Fruit fly (Drosophila melanogaster): ENCODE data around the gene CG18132.

The CG18132 gene

DNA sequence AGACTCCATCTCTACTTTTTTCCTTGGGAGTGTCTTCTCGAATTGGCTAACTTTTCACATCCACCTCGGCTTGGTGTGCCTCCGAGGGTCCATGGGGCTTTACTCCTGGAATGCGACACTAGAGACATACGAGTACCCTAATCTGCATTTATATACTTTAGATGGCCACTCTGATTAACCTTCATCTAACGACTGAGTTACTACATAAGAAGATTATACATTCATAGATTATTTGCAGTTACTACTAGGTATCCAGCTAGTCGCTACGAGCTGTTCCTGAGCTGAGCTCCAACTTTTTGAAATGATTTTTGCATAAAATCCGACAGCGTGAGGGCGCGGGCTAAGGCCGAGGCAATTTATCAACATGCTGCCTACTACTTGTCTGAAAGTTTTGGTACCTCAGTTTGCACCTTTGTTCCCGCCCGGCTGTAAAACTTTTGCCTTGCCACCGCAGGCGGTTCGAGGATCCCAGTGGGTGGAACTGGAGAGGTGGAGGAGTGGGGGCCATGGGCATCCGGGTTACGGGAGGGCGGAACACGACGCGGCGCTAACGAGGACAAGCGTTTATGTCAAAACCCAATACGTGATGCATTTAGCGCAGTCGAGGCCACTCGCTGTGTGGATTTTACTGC lies 40.3 kb downstream of the CG18132 start (continued):
- TF ChIP-seq pdm3 (GFP tag; optimal IDR thresholded peaks at IDR 0.05) (peak; percentile 25), fd59A (GFP tag; optimal IDR thresholded peaks at IDR 0.05) (no peak), Eip78C (GFP tag) (peak; percentile 62), CG8119 (GFP tag; IDR thresholded peaks at IDR 0.05) (no peak), Sox14 (GFP tag; optimal IDR thresholded peaks at IDR 0.05) (peak; percentile 31), dac (GFP tag; optimal IDR thresholded peaks at IDR 0.05) (no peak), Met (GFP tag; optimal IDR thresholded peaks at IDR 0.05) (peak; percentile 52), acj6 (GFP tag; optimal IDR thresholded peaks at IDR 0.05) (peak; percentile 10), Eip93F (GFP tag; optimal IDR thresholded peaks at IDR 0.05) (no peak)

DNA sequence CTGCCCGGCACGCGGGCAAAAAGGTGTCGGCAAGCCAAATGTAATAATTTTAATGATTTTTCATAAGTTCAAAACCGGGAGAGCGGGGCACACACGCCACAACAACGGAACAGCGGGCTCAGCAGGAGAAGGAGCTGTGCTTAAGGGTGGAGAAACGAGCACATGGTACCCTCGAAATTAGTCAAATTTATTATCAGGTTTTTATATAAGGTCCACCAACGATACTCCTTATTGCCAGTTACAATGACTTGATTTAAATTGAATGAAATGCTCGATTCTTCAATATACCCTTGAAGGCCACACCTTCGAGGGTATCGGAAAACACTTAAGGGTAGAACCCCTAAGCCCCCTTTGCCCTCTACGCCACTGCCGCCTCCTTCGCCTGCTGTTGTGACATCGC lies 43.9 kb downstream of the CG18132 start:
- peak in 1 of 2 experiments; percentile 23 for TF ChIP-seq ss (GFP tag; optimal IDR thresholded peaks at IDR 0.05)
- peak; percentile 62 for TF ChIP-seq Smox (GFP tag; optimal IDR thresholded peaks at IDR 0.05)
- TF ChIP-seq esn (GFP tag; optimal IDR thresholded peaks at IDR 0.05): peak; percentile 77
- TF ChIP-seq CG1621 (tag; optimal IDR thresholded peaks at IDR 0.05): no peak
- TF ChIP-seq fd85E (GFP tag; optimal IDR thresholded peaks at IDR 0.05): no peak
- peak; percentile 39 for TF ChIP-seq Eip75B (GFP tag; optimal IDR thresholded peaks at IDR 0.05)
- TF ChIP-seq eg (GFP tag; IDR thresholded peaks at IDR 0.05): no peak
- peak; percentile 90 for TF ChIP-seq svp (GFP tag)
- peak; percentile 28 for TF ChIP-seq CG11902 (GFP tag; optimal IDR thresholded peaks at IDR 0.05)
- TF ChIP-seq Lpt (GFP tag; optimal IDR thresholded peaks at IDR 0.05): no peak
- no peak for TF ChIP-seq Hr38 (GFP tag; optimal IDR thresholded peaks at IDR 0.05)
- no peak for TF ChIP-seq CG6276 (GFP tag; optimal IDR thresholded peaks at IDR 0.05)
- peak; percentile 7 for TF ChIP-seq CG6808 (GFP tag; optimal IDR thresholded peaks at IDR 0.05)
- peak; percentile 22 for TF ChIP-seq spab (GFP tag; optimal IDR thresholded peaks at IDR 0.05)
- TF ChIP-seq Hr4 (GFP tag; optimal IDR thresholded peaks at IDR 0.05): no peak
- peak; percentile 49 for TF ChIP-seq CG8319 (GFP tag; optimal IDR thresholded peaks at IDR 0.05)
- peak; percentile 21 for TF ChIP-seq Sox15 (GFP tag; optimal IDR thresholded peaks at IDR 0.05)
- TF ChIP-seq net (GFP tag; optimal IDR thresholded peaks at IDR 0.05): peak; percentile 19
- TF ChIP-seq vri (GFP tag; optimal IDR thresholded peaks at IDR 0.05): peak; percentile 68
- peak; percentile 78 for TF ChIP-seq Eip78C (GFP tag)
- TF ChIP-seq CG7368 (GFP tag; optimal IDR thresholded peaks at IDR 0.05): peak; percentile 47
- no peak for TF ChIP-seq CG9139 (GFP tag; optimal IDR thresholded peaks at IDR 0.05)
- TF ChIP-seq salr (GFP tag; optimal IDR thresholded peaks at IDR 0.05): peak in 1 of 2 experiments; percentile 22
- peak; percentile 78 for TF ChIP-seq cyc (GFP tag; optimal IDR thresholded peaks at IDR 0.05)
- TF ChIP-seq CG10631 (GFP tag; optimal IDR thresholded peaks at IDR 0.05): peak; percentile 37
- peak; percentile 45 for TF ChIP-seq OdsH (GFP tag; optimal IDR thresholded peaks at IDR 0.05)
- peak; percentile 72 for TF ChIP-seq topi (GFP tag; optimal IDR thresholded peaks at IDR 0.05)
- TF ChIP-seq CG6792 (GFP tag; optimal IDR thresholded peaks at IDR 0.05): peak; percentile 58
- TF ChIP-seq Hr39 (GFP tag; optimal IDR thresholded peaks at IDR 0.05): peak; percentile 78
- peak; percentile 82 for TF ChIP-seq Met (GFP tag; optimal IDR thresholded peaks at IDR 0.05)
- TF ChIP-seq Ets21C (GFP tag; optimal IDR thresholded peaks at IDR 0.05): peak; percentile 76
- no peak for TF ChIP-seq CG16779 (tag; optimal IDR thresholded peaks at IDR 0.05)
- TF ChIP-seq CG34406 (GFP tag; optimal IDR thresholded peaks at IDR 0.05): peak; percentile 46
- peak; percentile 30 for TF ChIP-seq CG8632 (GFP tag; optimal IDR thresholded peaks at IDR 0.05)
- peak; percentile 39 for TF ChIP-seq fd59A (GFP tag; optimal IDR thresholded peaks at IDR 0.05)
- TF ChIP-seq Blimp-1 (GFP tag; optimal IDR thresholded peaks at IDR 0.05): peak; percentile 36
- peak; percentile 52 for TF ChIP-seq pdm3 (GFP tag; optimal IDR thresholded peaks at IDR 0.05)
- TF ChIP-seq CG6163 (GFP tag; IDR thresholded peaks at IDR 0.05): peak; percentile 65; the same call in 2 of the 3 replicates
- no peak for TF ChIP-seq Gug (GFP tag; IDR thresholded peaks at IDR 0.05)
- no peak for TF ChIP-seq CG15336 (GFP tag; IDR thresholded peaks at IDR 0.05)
- peak; percentile 5 for TF ChIP-seq dsx (GFP tag; optimal IDR thresholded peaks at IDR 0.05; ENCODE audit: poor library complexity, severe bottlenecking)
- peak; percentile 51 for TF ChIP-seq acj6 (GFP tag; optimal IDR thresholded peaks at IDR 0.05)
- no peak for TF ChIP-seq fkh (GFP tag; optimal IDR thresholded peaks at IDR 0.05)
- TF ChIP-seq CG3032 (tag; optimal IDR thresholded peaks at IDR 0.05): peak; percentile 32
- peak; percentile 29 for TF ChIP-seq Ets96B (tag; optimal IDR thresholded peaks at IDR 0.05)

Measured in whole organism, prepupa.